Fruit fly (Drosophila melanogaster) whole organism, embryonic: ENCODE results near the gene Snx27.
A peak's percentile ranks its signal among the peaks of the same experiment; 100 is the strongest.

Experiments
- Blimp-1 ChIP-seq: fragments of 200-800 bp; sonication (Bioruptor generic); optimal IDR thresholded peaks from 3 replicates; lab custom pipeline; 2018; ENCODE audit warnings: missing biosample characterization, missing genetic modification characterization, mild to moderate bottlenecking, moderate library complexity, missing genetic modification reagents
- C15 ChIP-seq: fragments of 200-800 bp; sonication (Bioruptor generic); IDR thresholded peaks from 3 replicates; pipeline ENCODE4 v1.3.6; 2022; ENCODE audit warnings: missing biosample characterization, missing genetic modification characterization
- CG10147 ChIP-seq: fragments of 200-800 bp; sonication (Bioruptor generic); optimal IDR thresholded peaks from 2 replicates; lab custom pipeline; 2019; ENCODE audit warnings: missing biosample characterization, mild to moderate bottlenecking, missing genetic modification characterization, moderate library complexity
- CG12391 ChIP-seq: fragments of 200-800 bp; sonication (Bioruptor generic); optimal IDR thresholded peaks from 3 replicates; lab custom pipeline; 2018; ENCODE audit warnings: missing biosample characterization, mild to moderate bottlenecking, missing genetic modification characterization, moderate library complexity
- CG13287 ChIP-seq: fragments of 200-800 bp; sonication (Bioruptor generic); IDR thresholded peaks from 2 replicates; pipeline ENCODE4 v1.3.6; 2022; ENCODE audit warnings: missing biosample characterization, missing genetic modification characterization; ENCODE audit not compliant: partially characterized antibody
- CG14050 ChIP-seq: fragments of 200-800 bp; sonication (Bioruptor generic); IDR thresholded peaks from 3 replicates; pipeline ENCODE4 v1.3.6; 2022; ENCODE audit warnings: missing biosample characterization, missing genetic modification characterization
- CG15601 ChIP-seq: fragments of 200-800 bp; sonication (Bioruptor generic); optimal IDR thresholded peaks from 3 replicates; lab custom pipeline; 2019; ENCODE audit warnings: missing biosample characterization, mild to moderate bottlenecking, missing genetic modification characterization, moderate library complexity
- CG17361 ChIP-seq: fragments of 200-800 bp; sonication (Bioruptor generic); IDR thresholded peaks from 3 replicates; pipeline ENCODE4 v1.3.6; 2022; ENCODE audit warnings: missing biosample characterization, missing genetic modification characterization
- CG17385 ChIP-seq: fragments of 200-800 bp; sonication (Bioruptor generic); optimal IDR thresholded peaks from 3 replicates; lab custom pipeline; 2018; ENCODE audit warnings: missing biosample characterization, mild to moderate bottlenecking, missing genetic modification characterization
- CG17612 ChIP-seq: fragments of 200-800 bp; sonication (Bioruptor generic); IDR thresholded peaks from 2 replicates; pipeline ENCODE4 v1.3.6; 2022; ENCODE audit warnings: missing biosample characterization, missing genetic modification characterization
- CG18262 ChIP-seq: fragments of 200-800 bp; optimal IDR thresholded peaks from 3 replicates; lab custom pipeline; 2019; ENCODE audit warnings: missing biosample characterization, mild to moderate bottlenecking, missing genetic modification characterization, moderate library complexity
- CG1832 ChIP-seq: fragments of 200-800 bp; sonication (Bioruptor generic); optimal IDR thresholded peaks from 2 replicates; lab custom pipeline; 2017; ENCODE audit warnings: missing biosample characterization, mild to moderate bottlenecking, missing genetic modification characterization, inconsistent platforms
- CG18619 ChIP-seq: fragments of 200-800 bp; sonication (Bioruptor generic); optimal IDR thresholded peaks from 3 replicates; lab custom pipeline; 2017; ENCODE audit warnings: missing biosample characterization, mild to moderate bottlenecking, missing genetic modification characterization
- CG2120 ChIP-seq: fragments of 200-800 bp; sonication (Bioruptor generic); optimal IDR thresholded peaks from 3 replicates; lab custom pipeline; 2016; ENCODE audit warnings: missing biosample characterization, missing genetic modification characterization
- CG31388 ChIP-seq: fragments of 200-800 bp; sonication (Bioruptor generic); optimal IDR thresholded peaks from 2 replicates; lab custom pipeline; 2016; ENCODE audit warnings: missing biosample characterization, missing genetic modification characterization
- CG7357 ChIP-seq: fragments of 200-800 bp; sonication (Bioruptor generic); IDR thresholded peaks from 3 replicates; pipeline ENCODE4 v1.3.6; 2022; ENCODE audit warnings: missing biosample characterization, missing genetic modification characterization
- CG9876 ChIP-seq: fragments of 200-800 bp; sonication (Bioruptor generic); optimal IDR thresholded peaks from 2 replicates; lab custom pipeline; 2016; ENCODE audit warnings: missing biosample characterization, missing genetic modification characterization
- CHES-1-like ChIP-seq: fragments of 200-800 bp; sonication (Bioruptor generic); optimal IDR thresholded peaks from 2 replicates; lab custom pipeline; 2016; ENCODE audit warnings: missing biosample characterization, missing genetic modification characterization
- Dad ChIP-seq: fragments of 200-800 bp; sonication (Bioruptor generic); optimal IDR thresholded peaks from 3 replicates; lab custom pipeline; 2016; ENCODE audit warnings: missing biosample characterization, missing genetic modification characterization
- Dip3 ChIP-seq: fragments of 200-800 bp; sonication (Bioruptor generic); optimal IDR thresholded peaks from 3 replicates; lab custom pipeline; 2016; ENCODE audit warnings: missing biosample characterization, missing genetic modification characterization
- E2f2 ChIP-seq: fragments of 200-800 bp; sonication (Bioruptor generic); IDR thresholded peaks from 2 replicates; pipeline ENCODE4 v1.3.6; 2022; ENCODE audit warnings: missing biosample characterization, missing genetic modification characterization
- Eip74EF ChIP-seq, 2 experiments: fragments of 200-800 bp in 1 of 2; fragments of >200 bp in 1 of 2; sonication (Bioruptor generic) in 1 of 2; optimal IDR thresholded peaks; 2 replicates each; lab custom pipeline; 2017 to 2019; ENCODE audit warnings: missing biosample characterization in 2 of 2, missing genetic modification characterization in 2 of 2, mild to moderate bottlenecking in 1 of 2, moderate library complexity in 1 of 2
- H15 ChIP-seq: fragments of 200-800 bp; sonication (Bioruptor generic); IDR thresholded peaks from 3 replicates; pipeline ENCODE4 v1.3.6; 2022; ENCODE audit warnings: missing biosample characterization, missing genetic modification characterization
- HLH4C ChIP-seq: fragments of 200-800 bp; sonication (Bioruptor generic); IDR thresholded peaks from 3 replicates; pipeline ENCODE4 v1.3.6; 2022; ENCODE audit warnings: missing biosample characterization, missing genetic modification characterization; ENCODE audit not compliant: partially characterized antibody
- Mrtf ChIP-seq: fragments of 200-800 bp; sonication (Bioruptor generic); IDR thresholded peaks from 3 replicates; pipeline ENCODE4 v1.3.6; 2022; ENCODE audit warnings: missing biosample characterization, missing genetic modification characterization
- Poxn ChIP-seq: fragments of 200-800 bp; sonication (Bioruptor generic); IDR thresholded peaks from 2 replicates; pipeline ENCODE4 v1.3.6; 2022; ENCODE audit warnings: missing biosample characterization, missing genetic modification characterization
- Side ChIP-seq: fragments of 200-800 bp; sonication (Bioruptor generic); optimal IDR thresholded peaks from 2 replicates; lab custom pipeline; 2016; ENCODE audit warnings: missing biosample characterization, missing genetic modification characterization
- Stat92E ChIP-seq, 3 experiments: fragments of >200 bp in 2 of 3; fragments of 200-800 bp in 1 of 3; sonication (Bioruptor generic) in 1 of 3; optimal IDR thresholded peaks; 2 replicates each; lab custom pipeline; 2017 to 2019; ENCODE audit warnings: missing biosample characterization in 3 of 3, missing genetic modification characterization in 3 of 3, mild to moderate bottlenecking in 1 of 3, moderate library complexity in 1 of 3
- Trl ChIP-seq, 3 experiments: fragments of >200 bp in 2 of 3; fragments of 200-800 bp in 1 of 3; sonication (Bioruptor generic) in 1 of 3; optimal IDR thresholded peaks; 2 replicates in 1 of 3; 3 replicates in 2 of 3; lab custom pipeline; 2016 to 2017; ENCODE audit warnings: missing biosample characterization in 1 of 3, missing genetic modification characterization in 1 of 3
- Vsx1 ChIP-seq: fragments of 200-800 bp; sonication (Bioruptor generic); optimal IDR thresholded peaks from 2 replicates; lab custom pipeline; 2017; ENCODE audit warnings: missing biosample characterization, mild to moderate bottlenecking, missing genetic modification characterization, missing genetic modification reagents
- amos ChIP-seq: fragments of 200-800 bp; sonication (Bioruptor generic); IDR thresholded peaks from 2 replicates; pipeline ENCODE4 v1.3.6; 2022; ENCODE audit warnings: missing biosample characterization, missing genetic modification characterization; ENCODE audit not compliant: partially characterized antibody
- cad ChIP-seq: fragments of >200 bp; optimal IDR thresholded peaks from 2 replicates; lab custom pipeline; 2017; ENCODE audit warnings: missing biosample characterization, missing genetic modification characterization
- chm ChIP-seq: fragments of 200-800 bp; sonication (Bioruptor generic); IDR thresholded peaks from 2 replicates; pipeline ENCODE4 v1.3.6; 2022; ENCODE audit warnings: missing biosample characterization, missing genetic modification characterization
- ci ChIP-seq: fragments of 200-800 bp; sonication (Bioruptor generic); IDR thresholded peaks from 3 replicates; pipeline ENCODE4 v1.3.6; 2022; ENCODE audit warnings: missing biosample characterization, missing genetic modification characterization
- en ChIP-seq: fragments of 200-800 bp; sonication (Bioruptor generic); optimal IDR thresholded peaks from 2 replicates; lab custom pipeline; 2016; ENCODE audit warnings: missing biosample characterization, missing genetic modification characterization
- eyg ChIP-seq: fragments of 200-800 bp; sonication (Bioruptor generic); optimal IDR thresholded peaks from 3 replicates; lab custom pipeline; 2016; ENCODE audit warnings: missing biosample characterization, missing genetic modification characterization
- gem ChIP-seq: fragments of 200-800 bp; sonication (Bioruptor generic); optimal IDR thresholded peaks from 2 replicates; lab custom pipeline; 2019; ENCODE audit warnings: missing biosample characterization, mild to moderate bottlenecking, missing genetic modification characterization, moderate library complexity
- lola ChIP-seq, 3 experiments: fragments of >200 bp in 2 of 3; fragments of 200-800 bp in 1 of 3; sonication (Bioruptor generic) in 1 of 3; optimal IDR thresholded peaks; 2 replicates each; lab custom pipeline; 2017 to 2019; ENCODE audit warnings: missing biosample characterization in 3 of 3, missing genetic modification characterization in 3 of 3, mild to moderate bottlenecking in 1 of 3, moderate library complexity in 1 of 3
- nau ChIP-seq: fragments of 200-800 bp; sonication (Bioruptor generic); optimal IDR thresholded peaks from 3 replicates; lab custom pipeline; 2017; ENCODE audit warnings: missing biosample characterization, mild to moderate bottlenecking, missing genetic modification characterization, missing genetic modification reagents
- phol ChIP-seq: fragments of 200-800 bp; sonication (Bioruptor generic); optimal IDR thresholded peaks from 3 replicates; lab custom pipeline; 2018; ENCODE audit warnings: missing biosample characterization, mild to moderate bottlenecking, missing genetic modification characterization, moderate library complexity
- sc ChIP-seq, 3 experiments: fragments of >200 bp in 2 of 3; fragments of 200-800 bp in 1 of 3; sonication (Bioruptor generic) in 1 of 3; optimal IDR thresholded peaks; 2 replicates in 2 of 3; 3 replicates in 1 of 3; lab custom pipeline; 2017; ENCODE audit warnings: mild to moderate bottlenecking in 1 of 3, missing biosample characterization in 1 of 3, missing genetic modification characterization in 1 of 3, missing genetic modification reagents in 1 of 3
- slp2 ChIP-seq: fragments of 200-800 bp; sonication (Bioruptor generic); optimal IDR thresholded peaks from 2 replicates; lab custom pipeline; 2016; ENCODE audit warnings: missing biosample characterization, missing genetic modification characterization
- sna ChIP-seq: fragments of 200-800 bp; sonication (Bioruptor generic); IDR thresholded peaks from 2 replicates; pipeline ENCODE4 v1.3.6; 2022; ENCODE audit warnings: missing biosample characterization, missing genetic modification characterization; ENCODE audit not compliant: partially characterized antibody
- stwl ChIP-seq: fragments of 200-800 bp; sonication (Bioruptor generic); optimal IDR thresholded peaks from 3 replicates; lab custom pipeline; 2018; ENCODE audit warnings: missing biosample characterization, mild to moderate bottlenecking, missing genetic modification characterization, moderate library complexity
- tx ChIP-seq: fragments of 200-800 bp; sonication (Bioruptor generic); optimal IDR thresholded peaks from 2 replicates; lab custom pipeline; 2016; ENCODE audit warnings: missing biosample characterization, missing genetic modification characterization
- wek ChIP-seq: fragments of 200-800 bp; sonication (Bioruptor generic); optimal IDR thresholded peaks from 3 replicates; lab custom pipeline; 2018; ENCODE audit warnings: missing biosample characterization, mild to moderate bottlenecking, missing genetic modification characterization, moderate library complexity
- wor ChIP-seq: fragments of 200-800 bp; sonication (Bioruptor generic); IDR thresholded peaks from 2 replicates; pipeline ENCODE4 v1.3.6; 2022; ENCODE audit warnings: missing biosample characterization, missing genetic modification characterization
- zfh1 ChIP-seq: fragments of 200-800 bp; sonication (Bioruptor generic); IDR thresholded peaks from 3 replicates; pipeline ENCODE4 v1.3.6; 2022; ENCODE audit warnings: missing biosample characterization, missing genetic modification characterization

Gene Snx27

DNA sequence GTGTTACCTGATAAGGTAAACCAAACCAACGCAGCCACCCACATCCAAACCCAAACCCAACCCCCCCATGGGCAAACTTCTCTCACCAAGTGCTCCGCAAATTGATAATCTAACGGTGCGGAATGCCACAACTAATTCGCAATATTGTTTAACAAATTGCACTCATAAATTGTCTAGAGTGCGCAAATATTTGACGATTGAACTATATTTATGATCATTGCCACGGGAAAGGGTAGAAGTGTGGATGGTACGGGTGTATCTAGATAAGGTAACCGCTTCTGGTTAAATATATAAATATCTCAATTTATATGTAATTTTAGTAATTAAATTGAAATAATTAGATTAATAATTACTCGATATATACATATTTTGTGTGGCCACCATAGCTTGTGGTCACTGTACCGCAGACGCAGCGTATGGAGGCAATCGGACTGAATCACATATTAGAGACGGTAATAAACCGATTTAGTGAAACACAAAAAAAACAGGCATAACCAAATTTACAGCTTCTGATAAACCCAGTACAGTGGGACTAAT, 19.3 kb downstream of the Snx27 start (continued):
- TF ChIP-seq CG1832 (GFP tag; lab: Kevin White, UChicago) (no peak), CG13287 (GFP tag; lab: Robert Waterston, UW) (no peak), Dad (GFP tag; lab: Kevin White, UChicago) (no peak), CG18619 (peak; percentile 44), CG31388 (GFP tag; lab: Kevin White, UChicago) (no peak), Dip3 (GFP tag; lab: Kevin White, UChicago) (peak; percentile 14), Eip74EF (GFP tag; optimal IDR thresholded peaks at IDR 0.05; lab: Kevin White, UChicago) (no peak), HLH4C (GFP tag; lab: Robert Waterston, UW) (no peak), CG14050 (GFP tag; lab: Robert Waterston, UW) (0 out of 3 replicates have a peak, but pooled peaks have one; percentile 12), CG18262 (peak; percentile 34), ci (GFP tag; lab: Robert Waterston, UW) (peak; percentile 63; the same call in 1 of the 3 replicates), chm (GFP tag; lab: Robert Waterston, UW) (no peak; the same call in 1 of the 2 replicates), nau (GFP tag; lab: Kevin White, UChicago) (no peak), sna (GFP tag; lab: Robert Waterston, UW) (no peak), stwl (tag; lab: Kevin White, UChicago) (no peak), Side (no peak), gem (tag; lab: Kevin White, UChicago) (peak; percentile 75), Stat92E (GFP tag; optimal IDR thresholded peaks at IDR 0.05; lab: Kevin White, UChicago) (no peak), CG17361 (GFP tag; lab: Robert Waterston, UW) (0 out of 3 replicates have a peak, but pooled peaks have one; percentile 22), wor (GFP tag; lab: Robert Waterston, UW) (no peak), CG12391 (tag; lab: Kevin White, UChicago) (peak; percentile 60), CG2120 (GFP tag; lab: Kevin White, UChicago) (peak; percentile 55), lola (GFP tag; optimal IDR thresholded peaks at IDR 0.05; lab: Kevin White, UChicago) (no peak), eyg (GFP tag; lab: Kevin White, UChicago) (no peak), C15 (0 out of 3 replicates have a peak, but pooled peaks have one; percentile 17), Blimp-1 (GFP tag; lab: Kevin White, UChicago) (peak; percentile 7), Mrtf (0 out of 3 replicates have a peak, but pooled peaks have one; percentile 57), Poxn (GFP tag; lab: Robert Waterston, UW) (peak; percentile 51; the same call in 1 of the 2 replicates), CG17612 (peak; percentile 61; the same call in 1 of the 2 replicates), E2f2 (peak; percentile 38; the same call in 1 of the 2 replicates), phol (tag; lab: Kevin White, UChicago) (peak; percentile 10), CHES-1-like (GFP tag; lab: Kevin White, UChicago) (no peak), cad (no peak), wek (GFP tag; lab: Kevin White, UChicago) (no peak), CG10147 (peak; percentile 50), sc (optimal IDR thresholded peaks at IDR 0.05; lab: Kevin White, UChicago) (no peak), sc (GFP tag; optimal IDR thresholded peaks at IDR 0.05; lab: Kevin White, UChicago) (no peak), zfh1 (peak; percentile 61; the same call in 2 of the 3 replicates), H15 (GFP tag; lab: Robert Waterston, UW) (no peak), en (GFP tag; lab: Kevin White, UChicago) (no peak), slp2 (GFP tag; lab: Kevin White, UChicago) (no peak), Vsx1 (no peak), tx (no peak), Trl (optimal IDR thresholded peaks at IDR 0.05; lab: Kevin White, UChicago) (no peak), Trl (GFP tag; optimal IDR thresholded peaks at IDR 0.05; lab: Kevin White, UChicago) (no peak), CG9876 (no peak), CG7357 (no peak), CG17385 (GFP tag; lab: Kevin White, UChicago) (peak; percentile 65), CG15601 (tag; lab: Kevin White, UChicago) (no peak), amos (GFP tag; lab: Robert Waterston, UW) (no peak)
